Worm (Caenorhabditis elegans): ENCODE results near the gene ogr-2.

- TF ChIP-seq tab-1 (GFP tag; IDR thresholded peaks at IDR 0.05) (no peak), klf-2 (GFP tag; conservative IDR thresholded peaks at IDR 0.05) (no peak)
Measured at ce11 chrII:9992474-9992873, 48.5 kb upstream of the ogr-2 start.

Data from whole organism, midembryonic.